Fruit fly (Drosophila melanogaster) whole organism, embryonic: Measurements from ENCODE around the gene CG32855.

Experiments used
- BtbVII ChIP-seq: fragments of 200-800 bp; sonication (Bioruptor generic); optimal IDR thresholded peaks from 3 replicates; lab custom pipeline; 2017; ENCODE audit warnings: missing biosample characterization, mild to moderate bottlenecking, missing genetic modification characterization
- CG11723 ChIP-seq: fragments of 200-800 bp; sonication (Bioruptor generic); optimal IDR thresholded peaks from 2 replicates; lab custom pipeline; 2017; ENCODE audit warnings: missing biosample characterization, mild to moderate bottlenecking, missing genetic modification characterization
- CG12104 ChIP-seq: fragments of 200-800 bp; sonication (Bioruptor generic); optimal IDR thresholded peaks from 3 replicates; lab custom pipeline; 2016; ENCODE audit warnings: missing biosample characterization, missing genetic modification characterization
- CG1233 ChIP-seq: fragments of 200-800 bp; sonication (Bioruptor generic); optimal IDR thresholded peaks from 4 replicates; lab custom pipeline; 2018; ENCODE audit warnings: missing biosample characterization, mild to moderate bottlenecking, missing genetic modification characterization
- CG13296 ChIP-seq: fragments of 200-800 bp; sonication (Bioruptor generic); optimal IDR thresholded peaks from 3 replicates; lab custom pipeline; 2018; ENCODE audit warnings: missing biosample characterization, mild to moderate bottlenecking, missing genetic modification characterization
- CG16779 ChIP-seq: fragments of 200-800 bp; sonication (Bioruptor generic); IDR thresholded peaks from 2 replicates; pipeline ENCODE4 v1.3.6; 2022; ENCODE audit warnings: missing biosample characterization, missing genetic modification characterization
- CG18476 ChIP-seq: fragments of 200-800 bp; sonication (Bioruptor generic); optimal IDR thresholded peaks from 2 replicates; lab custom pipeline; 2016; ENCODE audit warnings: missing biosample characterization, mild to moderate bottlenecking, missing genetic modification characterization
- CG2678 ChIP-seq: fragments of 200-800 bp; sonication (Bioruptor generic); optimal IDR thresholded peaks from 3 replicates; lab custom pipeline; 2019; ENCODE audit warnings: missing biosample characterization, mild to moderate bottlenecking, missing genetic modification characterization, moderate library complexity
- CG31224 ChIP-seq: fragments of 200-800 bp; sonication (Bioruptor generic); IDR thresholded peaks from 2 replicates; pipeline ENCODE4 v1.3.6; 2022; ENCODE audit warnings: missing biosample characterization, missing genetic modification characterization
- CG4707 ChIP-seq: fragments of 200-800 bp; sonication (Bioruptor generic); optimal IDR thresholded peaks from 2 replicates; lab custom pipeline; 2018; ENCODE audit warnings: missing biosample characterization, mild to moderate bottlenecking, missing genetic modification characterization, moderate library complexity
- CG6175 ChIP-seq: fragments of 200-800 bp; sonication (Bioruptor generic); IDR thresholded peaks from 3 replicates; pipeline ENCODE4 v1.3.6; 2022; ENCODE audit warnings: missing biosample characterization, missing genetic modification characterization
- CG6683 ChIP-seq: fragments of 200-800 bp; sonication (Bioruptor generic); optimal IDR thresholded peaks from 2 replicates; lab custom pipeline; 2017; ENCODE audit warnings: missing biosample characterization, mild to moderate bottlenecking, missing genetic modification characterization, missing genetic modification reagents
- CG6854 ChIP-seq: fragments of 200-800 bp; sonication (Bioruptor generic); optimal IDR thresholded peaks from 3 replicates; lab custom pipeline; 2017; ENCODE audit warnings: missing biosample characterization, mild to moderate bottlenecking, missing genetic modification characterization
- CG7839 ChIP-seq: fragments of 200-800 bp; sonication (Bioruptor generic); optimal IDR thresholded peaks from 3 replicates; lab custom pipeline; 2018; ENCODE audit warnings: missing biosample characterization, mild to moderate bottlenecking, missing genetic modification characterization, moderate library complexity
- CG9797 ChIP-seq: fragments of 200-800 bp; sonication (Bioruptor generic); optimal IDR thresholded peaks from 3 replicates; lab custom pipeline; 2018; ENCODE audit warnings: missing biosample characterization, mild to moderate bottlenecking, missing genetic modification characterization
- CoRest ChIP-seq: fragments of 200-800 bp; sonication (Bioruptor generic); optimal IDR thresholded peaks from 3 replicates; lab custom pipeline; 2018; ENCODE audit warnings: missing biosample characterization, mild to moderate bottlenecking, missing genetic modification characterization, moderate library complexity
- D19B ChIP-seq: fragments of 200-800 bp; sonication (Bioruptor generic); optimal IDR thresholded peaks from 2 replicates; lab custom pipeline; 2017; ENCODE audit warnings: missing biosample characterization, mild to moderate bottlenecking, missing genetic modification characterization
- Dfd ChIP-seq, 2 experiments: fragments of >200 bp; optimal IDR thresholded peaks; 2 replicates each; lab custom pipeline; 2017; ENCODE audit warnings: missing biosample characterization in 2 of 2, missing genetic modification characterization in 2 of 2
- Doc2 ChIP-seq: fragments of 200-800 bp; sonication (Bioruptor generic); IDR thresholded peaks from 2 replicates; pipeline ENCODE4 v1.3.6; 2022; ENCODE audit warnings: missing biosample characterization, missing genetic modification characterization
- Eip74EF ChIP-seq, 2 experiments: fragments of 200-800 bp in 1 of 2; fragments of >200 bp in 1 of 2; sonication (Bioruptor generic) in 1 of 2; optimal IDR thresholded peaks; 2 replicates each; lab custom pipeline; 2017 to 2019; ENCODE audit warnings: missing biosample characterization in 2 of 2, missing genetic modification characterization in 2 of 2, mild to moderate bottlenecking in 1 of 2, moderate library complexity in 1 of 2
- GATAe ChIP-seq: fragments of 200-800 bp; sonication (Bioruptor generic); conservative IDR thresholded peaks from 2 replicates; pipeline ENCODE4 v1.3.6; 2022; ENCODE audit warnings: missing biosample characterization, missing genetic modification characterization
- Gsc ChIP-seq: fragments of 200-800 bp; sonication (Bioruptor generic); IDR thresholded peaks from 2 replicates; pipeline ENCODE4 v1.3.6; 2022; ENCODE audit warnings: missing biosample characterization, missing genetic modification characterization
- Hr78 ChIP-seq, 2 experiments: fragments of 200-800 bp in 1 of 2; fragments of >200 bp in 1 of 2; sonication (Bioruptor generic) in 1 of 2; optimal IDR thresholded peaks; 2 replicates each; lab custom pipeline; 2017 to 2019; ENCODE audit warnings: missing biosample characterization in 2 of 2, missing genetic modification characterization in 2 of 2, mild to moderate bottlenecking in 1 of 2, moderate library complexity in 1 of 2
- Med ChIP-seq: fragments of 200-800 bp; sonication (Bioruptor generic); peaks from one replicate; lab custom pipeline; 2016; ENCODE audit warnings: missing biosample characterization, missing genetic modification characterization, mild to moderate bottlenecking, inconsistent platforms, moderate library complexity
- NC2β ChIP-seq: fragments of 200-800 bp; sonication (Bioruptor generic); optimal IDR thresholded peaks from 2 replicates; lab custom pipeline; 2016; ENCODE audit warnings: missing biosample characterization, missing genetic modification characterization
- Nf-YA ChIP-seq: fragments of 200-800 bp; sonication (Bioruptor generic); IDR thresholded peaks from 2 replicates; pipeline ENCODE4 v1.3.6; 2022; ENCODE audit warnings: missing biosample characterization, missing genetic modification characterization
- Nf-YC ChIP-seq: fragments of 200-800 bp; optimal IDR thresholded peaks from 3 replicates; lab custom pipeline; 2019; ENCODE audit warnings: missing biosample characterization, mild to moderate bottlenecking, missing genetic modification characterization, moderate library complexity
- Ravus ChIP-seq: fragments of 200-800 bp; sonication (Bioruptor generic); IDR thresholded peaks from 2 replicates; pipeline ENCODE4 v1.3.6; 2022; ENCODE audit warnings: missing biosample characterization, missing genetic modification characterization
- Sry-β ChIP-seq: fragments of 200-800 bp; sonication (Bioruptor generic); optimal IDR thresholded peaks from 2 replicates; lab custom pipeline; 2018; ENCODE audit warnings: missing biosample characterization, mild to moderate bottlenecking, missing genetic modification characterization, moderate library complexity
- Stat92E ChIP-seq, 3 experiments: fragments of >200 bp in 2 of 3; fragments of 200-800 bp in 1 of 3; sonication (Bioruptor generic) in 1 of 3; optimal IDR thresholded peaks; 2 replicates each; lab custom pipeline; 2017 to 2019; ENCODE audit warnings: missing biosample characterization in 3 of 3, missing genetic modification characterization in 3 of 3, mild to moderate bottlenecking in 1 of 3, moderate library complexity in 1 of 3
- ab ChIP-seq: fragments of 200-800 bp; sonication (Bioruptor generic); optimal IDR thresholded peaks from 2 replicates; lab custom pipeline; 2016; ENCODE audit warnings: missing biosample characterization, missing genetic modification characterization
- crol ChIP-seq: fragments of 200-800 bp; sonication (Bioruptor generic); IDR thresholded peaks from 2 replicates; pipeline ENCODE4 v1.3.6; 2022; ENCODE audit warnings: missing biosample characterization, missing genetic modification characterization
- dan ChIP-seq: fragments of 200-800 bp; sonication (Bioruptor generic); IDR thresholded peaks from 2 replicates; pipeline ENCODE4 v1.3.6; 2022; ENCODE audit warnings: missing biosample characterization, missing genetic modification characterization
- dati ChIP-seq: fragments of 200-800 bp; sonication (Bioruptor generic); IDR thresholded peaks from 2 replicates; pipeline ENCODE4 v1.3.6; 2022; ENCODE audit warnings: missing biosample characterization, missing genetic modification characterization
- gfzf ChIP-seq: fragments of 200-800 bp; sonication (Bioruptor generic); optimal IDR thresholded peaks from 2 replicates; lab custom pipeline; 2016; ENCODE audit warnings: missing biosample characterization, mild to moderate bottlenecking, missing genetic modification characterization, moderate library complexity
- grn ChIP-seq: fragments of 200-800 bp; sonication (Bioruptor generic); optimal IDR thresholded peaks from 3 replicates; lab custom pipeline; 2017; ENCODE audit warnings: missing biosample characterization, missing genetic modification characterization
- gro ChIP-seq: fragments of 200-800 bp; sonication (Bioruptor generic); optimal IDR thresholded peaks from 2 replicates; lab custom pipeline; 2016; ENCODE audit warnings: missing biosample characterization, missing genetic modification characterization
- hb ChIP-seq: fragments of 200-800 bp; sonication (Bioruptor generic); IDR thresholded peaks from 3 replicates; pipeline ENCODE4 v1.3.6; 2022; ENCODE audit warnings: missing biosample characterization, missing genetic modification characterization; ENCODE audit not compliant: partially characterized antibody
- kah ChIP-seq: fragments of 200-800 bp; sonication (Bioruptor generic); optimal IDR thresholded peaks from 2 replicates; lab custom pipeline; 2018; ENCODE audit warnings: missing biosample characterization, mild to moderate bottlenecking, missing genetic modification characterization
- maf-S ChIP-seq: fragments of 200-800 bp; sonication (Bioruptor generic); optimal IDR thresholded peaks from 2 replicates; lab custom pipeline; 2016; ENCODE audit warnings: missing biosample characterization, missing genetic modification characterization
- oc ChIP-seq: fragments of 200-800 bp; sonication (Bioruptor generic); optimal IDR thresholded peaks from 2 replicates; lab custom pipeline; 2018; ENCODE audit warnings: missing biosample characterization, mild to moderate bottlenecking, missing genetic modification characterization, moderate library complexity
- pros ChIP-seq: fragments of 200-800 bp; sonication (Bioruptor generic); optimal IDR thresholded peaks from 3 replicates; lab custom pipeline; 2019; ENCODE audit warnings: missing biosample characterization, mild to moderate bottlenecking, missing genetic modification characterization, moderate library complexity
- pum ChIP-seq: fragments of 200-800 bp; sonication (Bioruptor generic); optimal IDR thresholded peaks from 2 replicates; lab custom pipeline; 2016; ENCODE audit warnings: missing biosample characterization, missing genetic modification characterization
- ranshi ChIP-seq: fragments of 200-800 bp; sonication (Bioruptor generic); IDR thresholded peaks from 2 replicates; pipeline ENCODE4 v1.3.6; 2022; ENCODE audit warnings: missing biosample characterization, missing genetic modification characterization
- tgo ChIP-seq: fragments of 200-800 bp; sonication (Bioruptor generic); IDR thresholded peaks from 3 replicates; pipeline ENCODE4 v1.3.6; 2022; ENCODE audit warnings: missing biosample characterization, missing genetic modification characterization
- tll ChIP-seq, 2 experiments: fragments of 200-800 bp in 1 of 2; fragments of >200 bp in 1 of 2; sonication (Bioruptor generic) in 1 of 2; optimal IDR thresholded peaks; 2 replicates each; lab custom pipeline; 2017 to 2019; ENCODE audit warnings: missing biosample characterization in 2 of 2, missing genetic modification characterization in 2 of 2, mild to moderate bottlenecking in 1 of 2, moderate library complexity in 1 of 2
- vnd ChIP-seq: fragments of 200-800 bp; sonication (Bioruptor generic); IDR thresholded peaks from 3 replicates; pipeline ENCODE4 v1.3.6; 2022; ENCODE audit warnings: missing biosample characterization, missing genetic modification characterization; ENCODE audit not compliant: partially characterized antibody

CG32855 gene

DNA sequence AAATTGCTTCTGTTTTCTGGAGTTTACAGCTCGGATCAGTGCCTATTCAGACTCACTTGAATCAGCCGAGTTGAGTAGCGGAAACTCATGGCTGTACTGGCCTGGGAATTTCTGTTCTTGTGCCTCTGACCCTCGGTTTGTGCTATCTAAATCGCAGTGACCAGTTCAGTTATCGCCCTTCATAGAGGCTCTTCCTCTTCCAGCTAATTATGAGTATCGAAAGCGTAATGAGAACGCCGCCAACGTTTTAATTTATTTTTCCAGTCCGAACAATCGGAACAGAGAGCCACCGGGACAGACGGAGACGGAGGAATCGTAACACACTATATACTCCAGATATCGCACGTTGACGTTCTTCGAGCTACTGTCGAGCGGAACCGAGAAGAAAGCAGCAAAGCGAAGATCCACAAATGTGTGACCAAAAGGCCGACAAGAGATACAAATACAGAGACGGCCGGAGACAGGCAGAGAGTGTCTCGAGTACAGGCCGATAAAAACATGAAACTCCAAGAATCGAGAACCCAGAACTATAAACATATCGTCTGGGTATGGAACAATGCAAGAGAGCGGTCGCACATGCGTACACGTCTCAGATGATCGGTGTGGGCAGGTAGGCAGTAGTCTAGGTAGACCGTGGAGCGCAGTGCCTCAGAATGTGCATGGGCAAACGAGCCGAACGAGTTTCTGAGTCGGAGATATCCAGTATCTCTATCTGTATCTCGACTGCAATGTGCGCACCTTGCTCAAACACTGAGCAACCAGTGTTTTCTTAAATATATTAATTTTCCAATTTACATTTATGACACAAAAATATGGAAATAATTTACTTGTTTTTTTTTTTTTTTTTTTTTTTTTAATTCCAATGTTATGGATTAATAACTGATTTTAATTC lies 8.9 kb downstream of the CG32855 start (continued):
- TF ChIP-seq dati (GFP tag; lab: Robert Waterston, UW) (no peak), Med (GFP tag; lab: Kevin White, UChicago) (no peak), gfzf (GFP tag; lab: Kevin White, UChicago) (peak; percentile 16), CG2678 (tag; lab: Kevin White, UChicago) (no peak), pros (GFP tag; lab: Kevin White, UChicago) (peak; percentile 85), Sry-β (GFP tag; lab: Kevin White, UChicago) (no peak), BtbVII (no peak), CG6683 (no peak), NC2β (GFP tag; lab: Kevin White, UChicago) (peak; percentile 59), CG1233 (GFP tag; lab: Kevin White, UChicago) (peak; percentile 51), gro (GFP tag; lab: Kevin White, UChicago) (no peak), D19B (GFP tag; lab: Kevin White, UChicago) (no peak), Hr78 (GFP tag; optimal IDR thresholded peaks at IDR 0.05; lab: Kevin White, UChicago) (peak in 1 of 2 experiments; percentile 72), CG12104 (GFP tag; lab: Kevin White, UChicago) (peak; percentile 53), GATAe (GFP tag; lab: Robert Waterston, UW) (0 out of 2 replicates have a peak, but pooled peaks have one; percentile 21), Doc2 (no peak), Nf-YC (tag; lab: Kevin White, UChicago) (no peak), Nf-YA (GFP tag; lab: Robert Waterston, UW) (peak; percentile 56; the same call in 1 of the 2 replicates), CG31224 (GFP tag; lab: Robert Waterston, UW) (peak; percentile 32; the same call in 1 of the 2 replicates), CG18476 (GFP tag; lab: Kevin White, UChicago) (peak; percentile 62), maf-S (no peak), CoRest (peak; percentile 48), Gsc (no peak), dan (GFP tag; lab: Robert Waterston, UW) (no peak), CG9797 (GFP tag; lab: Kevin White, UChicago) (no peak), CG16779 (no peak), Dfd (GFP tag; optimal IDR thresholded peaks at IDR 0.05; lab: Kevin White, UChicago) (no peak), CG13296 (GFP tag; lab: Kevin White, UChicago) (no peak), Eip74EF (GFP tag; optimal IDR thresholded peaks at IDR 0.05; lab: Kevin White, UChicago) (no peak), tgo (peak; percentile 82), CG6854 (GFP tag; lab: Kevin White, UChicago) (no peak), oc (tag; lab: Kevin White, UChicago) (peak; percentile 54), CG11723 (no peak), CG7839 (tag; lab: Kevin White, UChicago) (peak; percentile 58), pum (GFP tag; lab: Kevin White, UChicago) (no peak), CG4707 (GFP tag; lab: Kevin White, UChicago) (peak; percentile 0), hb (GFP tag; lab: Robert Waterston, UW) (no peak), CG6175 (GFP tag; lab: Robert Waterston, UW) (no peak), crol (GFP tag; lab: Robert Waterston, UW) (no peak), Ravus (peak; percentile 17; the same call in 1 of the 2 replicates), Stat92E (GFP tag; optimal IDR thresholded peaks at IDR 0.05; lab: Kevin White, UChicago) (no peak), kah (no peak), grn (GFP tag; lab: Kevin White, UChicago) (peak; percentile 86), ranshi (GFP tag; lab: Robert Waterston, UW) (peak; percentile 73), tll (GFP tag; optimal IDR thresholded peaks at IDR 0.05; lab: Kevin White, UChicago) (no peak), vnd (GFP tag; lab: Robert Waterston, UW) (0 out of 3 replicates have a peak, but pooled peaks have one; percentile 20), ab (GFP tag; lab: Kevin White, UChicago) (no peak)
